Fruit fly (Drosophila melanogaster): ENCODE data around the gene vilya.

vilya gene

DNA sequence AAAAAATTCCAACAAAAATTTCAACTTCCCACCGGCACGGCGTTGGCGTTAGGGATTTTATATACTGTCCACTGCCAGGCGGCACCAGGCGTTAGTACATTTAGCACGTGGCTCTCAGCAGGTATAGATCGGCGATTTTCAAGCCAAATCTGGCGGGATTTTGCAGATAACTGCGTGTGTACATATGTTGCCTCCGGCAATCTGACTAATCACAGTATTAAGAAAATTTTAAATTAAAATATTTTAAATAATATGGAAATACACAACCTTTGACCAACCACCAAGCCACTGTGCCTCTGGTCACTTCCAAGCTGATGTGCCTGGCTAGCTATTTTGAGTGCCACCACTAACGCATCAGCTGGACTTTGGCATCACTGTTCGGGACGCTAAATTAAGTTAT is 5.6 kb downstream of the vilya start, which contains the start of the genes ttm50 and CG2712 (continued):
- TF ChIP-seq Trl (optimal IDR thresholded peaks at IDR 0.05) (no peak), Trl (GFP tag; optimal IDR thresholded peaks at IDR 0.05) (no peak), CG16863 (GFP tag; optimal IDR thresholded peaks at IDR 0.05) (no peak), CG3407 (GFP tag; optimal IDR thresholded peaks at IDR 0.05) (no peak), Deaf1 (tag; optimal IDR thresholded peaks at IDR 0.05) (no peak), CG10959 (GFP tag; IDR thresholded peaks at IDR 0.05) (no peak), sc (optimal IDR thresholded peaks at IDR 0.05) (no peak), sc (GFP tag; optimal IDR thresholded peaks at IDR 0.05) (no peak), CG2678 (tag; optimal IDR thresholded peaks at IDR 0.05) (no peak), HLH3B (GFP tag; IDR thresholded peaks at IDR 0.05) (peak; percentile 15; the same call in 1 of the 2 replicates), CG32532 (GFP tag; IDR thresholded peaks at IDR 0.05) (peak; percentile 54; the same call in 1 of the 2 replicates), knrl (GFP tag; IDR thresholded peaks at IDR 0.05; ENCODE audit: partially characterized antibody) (peak; percentile 37; the same call in 1 of the 3 replicates), sug (tag; optimal IDR thresholded peaks at IDR 0.05) (peak; percentile 79), CG17829 (tag; optimal IDR thresholded peaks at IDR 0.05) (peak; percentile 61), CG14014 (GFP tag; IDR thresholded peaks at IDR 0.05) (peak; percentile 14; the same call in 1 of the 2 replicates), Dref (GFP tag; IDR thresholded peaks at IDR 0.05) (0 out of 2 replicates have a peak, but pooled peaks have one; percentile 31), kay (GFP tag; optimal IDR thresholded peaks at IDR 0.05) (no peak), Scr (GFP tag; IDR thresholded peaks at IDR 0.05; ENCODE audit: partially characterized antibody) (peak; percentile 42; the same call in 1 of the 2 replicates), CG2116 (GFP tag; optimal IDR thresholded peaks at IDR 0.05) (peak; percentile 55), ham (GFP tag; IDR thresholded peaks at IDR 0.05) (no peak), gt (GFP tag; IDR thresholded peaks at IDR 0.05) (no peak), dati (GFP tag; IDR thresholded peaks at IDR 0.05) (no peak), croc (GFP tag; conservative IDR thresholded peaks at IDR 0.05) (peak; percentile 47; the same call in 2 of the 3 replicates), chn (GFP tag; optimal IDR thresholded peaks at IDR 0.05) (peak; percentile 25), CG11696 (GFP tag; IDR thresholded peaks at IDR 0.05) (no peak), Jarid2 (GFP tag; optimal IDR thresholded peaks at IDR 0.05) (no peak), sd (tag; optimal IDR thresholded peaks at IDR 0.05) (no peak), Fer3 (tag; optimal IDR thresholded peaks at IDR 0.05) (peak; percentile 44), abd-A (tag; optimal IDR thresholded peaks at IDR 0.05) (no peak), Hr78 (GFP tag; optimal IDR thresholded peaks at IDR 0.05) (no peak), mirr (GFP tag; optimal IDR thresholded peaks at IDR 0.05) (peak; percentile 12), bbx (GFP tag; IDR thresholded peaks at IDR 0.05; ENCODE audit: partially characterized antibody) (no peak), Hsf (GFP tag; optimal IDR thresholded peaks at IDR 0.05) (no peak), Rx (GFP tag; IDR thresholded peaks at IDR 0.05) (0 out of 2 replicates have a peak, but pooled peaks have one; percentile 20), tup (GFP tag; optimal IDR thresholded peaks at IDR 0.05) (no peak), bsh (GFP tag; optimal IDR thresholded peaks at IDR 0.05) (peak in 1 of 2 experiments; percentile 39), NfI (GFP tag; optimal IDR thresholded peaks at IDR 0.05) (peak; percentile 65), CG16779 (GFP tag; IDR thresholded peaks at IDR 0.05) (no peak), CG10654 (GFP tag; optimal IDR thresholded peaks at IDR 0.05) (peak; percentile 22), Dbx (GFP tag; IDR thresholded peaks at IDR 0.05) (0 out of 3 replicates have a peak, but pooled peaks have one; percentile 47), salm (tag; optimal IDR thresholded peaks at IDR 0.05) (no peak), da (GFP tag; optimal IDR thresholded peaks at IDR 0.05) (no peak), Mad (GFP tag; optimal IDR thresholded peaks at IDR 0.05) (no peak), CG12744 (GFP tag; optimal IDR thresholded peaks at IDR 0.05) (no peak), Xrp1 (GFP tag; IDR thresholded peaks at IDR 0.05) (peak; percentile 41; the same call in 1 of the 2 replicates), Antp (GFP tag; optimal IDR thresholded peaks at IDR 0.05) (no peak), nerfin-1 (tag; optimal IDR thresholded peaks at IDR 0.05) (peak; percentile 36), CG11093 (GFP tag; IDR thresholded peaks at IDR 0.05) (peak; percentile 62; the same call in 1 of the 3 replicates), Pdp1 (GFP tag; optimal IDR thresholded peaks at IDR 0.05) (peak; percentile 1 to 23), CG18599 (GFP tag; optimal IDR thresholded peaks at IDR 0.05) (no peak), CG15011 (GFP tag; optimal IDR thresholded peaks at IDR 0.05) (no peak)
